Worm (Caenorhabditis elegans): Measurements from ENCODE around the gene Y4C6B.3.

DNA sequence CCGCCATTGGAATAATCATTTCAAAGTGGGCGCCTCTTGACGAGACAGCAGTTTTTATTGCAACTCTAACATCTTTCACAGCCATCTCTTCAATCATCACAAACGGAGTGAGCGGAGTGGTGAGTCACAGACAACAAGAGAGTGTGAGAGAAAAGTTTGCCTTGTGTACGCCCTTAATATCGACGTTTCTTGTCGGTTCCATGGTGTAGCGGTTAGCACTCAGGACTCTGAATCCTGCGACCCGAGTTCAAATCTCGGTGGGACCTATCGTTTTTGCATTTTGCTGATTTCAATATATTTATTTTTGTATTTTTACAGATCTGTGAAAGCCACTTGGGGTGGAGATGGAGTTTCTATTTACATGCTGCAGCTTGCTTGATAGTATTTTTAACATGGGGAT lies 2.2 kb downstream of the Y4C6B.3 start:
- TF ChIP-seq ref-1 (GFP tag; conservative IDR thresholded peaks at IDR 0.05) (no peak), flt-1 (GFP tag; IDR thresholded peaks at IDR 0.05) (no peak; the same call in 1 of the 2 replicates), cog-1 (tag; optimal IDR thresholded peaks at IDR 0.05) (no peak), tab-1 (GFP tag; IDR thresholded peaks at IDR 0.05) (no peak)

All from whole organism, midembryonic.